Worm (Caenorhabditis elegans): ENCODE data around the gene lbp-2.

The lbp-2 gene

DNA sequence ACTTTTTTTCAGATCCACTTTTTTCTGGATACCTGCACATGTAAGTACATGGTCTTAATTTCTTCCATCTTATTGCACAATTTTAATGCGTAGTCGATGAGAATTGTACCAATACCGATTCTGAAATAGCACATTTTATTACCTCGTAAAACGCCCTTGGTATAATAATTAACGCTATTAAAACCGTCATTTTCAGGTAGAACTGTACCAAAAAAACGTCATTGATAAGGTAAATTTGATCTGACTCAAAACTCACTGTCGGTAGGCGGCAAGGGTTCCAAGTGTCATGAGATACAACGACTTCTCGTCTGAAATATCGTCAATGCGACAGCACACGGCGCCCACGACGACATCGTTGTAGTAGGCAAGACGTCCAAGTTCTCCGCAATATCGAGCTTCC lies 16.0 kb upstream of the lbp-2 start:
- TF ChIP-seq elt-2 (tag; optimal IDR thresholded peaks at IDR 0.05) (peak; percentile 65), nhr-77 (tag; optimal IDR thresholded peaks at IDR 0.05) (no peak), pqm-1 (tag; optimal IDR thresholded peaks at IDR 0.05) (peak; percentile 23)

DNA sequence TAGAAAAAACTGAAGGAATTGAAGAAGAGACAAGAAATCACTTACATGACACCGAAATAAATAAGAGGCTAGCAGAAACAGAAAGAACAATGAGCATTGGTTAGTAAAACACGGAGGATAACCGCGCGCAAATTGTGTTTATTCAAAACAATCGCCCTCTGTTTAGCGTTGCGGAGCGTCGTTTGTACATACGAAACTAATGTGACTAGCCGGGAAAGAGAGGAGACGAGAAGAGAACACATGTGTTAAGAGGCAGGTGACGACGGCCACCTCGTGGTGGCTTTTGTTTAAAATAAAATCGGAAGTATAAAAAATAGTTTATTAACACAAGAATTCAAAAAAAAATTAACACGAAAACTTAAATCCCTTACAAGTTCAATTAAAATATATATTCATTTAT lies 14.6 kb upstream of the lbp-2 start, which contains the start of gene F40F4.7:
Gene F40F4.7 (minus strand): TSS at position 122 of the 400 bp plus-strand sequence.
- no peak for TF ChIP-seq mml-1 (tag; optimal IDR thresholded peaks at IDR 0.05)
- TF ChIP-seq nhr-67 (tag; optimal IDR thresholded peaks at IDR 0.05), result no peak
- no peak for TF ChIP-seq egl-27 (tag; optimal IDR thresholded peaks at IDR 0.05)
- no peak for TF ChIP-seq nfya-1 (tag; optimal IDR thresholded peaks at IDR 0.05; ENCODE audit: insufficient read depth)
- TF ChIP-seq unc-39 (tag; optimal IDR thresholded peaks at IDR 0.05), result no peak
- no peak for TF ChIP-seq fos-1 (tag; optimal IDR thresholded peaks at IDR 0.05)
- no peak for TF ChIP-seq ztf-4 (tag; optimal IDR thresholded peaks at IDR 0.05)
- TF ChIP-seq ZK546.5 (tag; optimal IDR thresholded peaks at IDR 0.05), result no peak
- no peak for TF ChIP-seq daf-12 (tag; optimal IDR thresholded peaks at IDR 0.05)
- peak; percentile 93 for TF ChIP-seq pha-4 (tag; optimal IDR thresholded peaks at IDR 0.05)
- no peak for TF ChIP-seq ama-1 (optimal IDR thresholded peaks at IDR 0.05)
- no peak for TF ChIP-seq skn-1 (tag; optimal IDR thresholded peaks at IDR 0.05)
- no peak for TF ChIP-seq R02D3.7 (tag; optimal IDR thresholded peaks at IDR 0.05)
- TF ChIP-seq jun-1 (tag; optimal IDR thresholded peaks at IDR 0.05), result peak; percentile 38
- no peak for TF ChIP-seq ceh-28 (tag; optimal IDR thresholded peaks at IDR 0.05)
- TF ChIP-seq lsy-12 (tag; optimal IDR thresholded peaks at IDR 0.05), result no peak
- TF ChIP-seq nhr-77 (tag; optimal IDR thresholded peaks at IDR 0.05), result no peak
- TF ChIP-seq nhr-12 (tag; optimal IDR thresholded peaks at IDR 0.05), result no peak
- TF ChIP-seq hmg-11 (tag; optimal IDR thresholded peaks at IDR 0.05), result peak; percentile 20
- TF ChIP-seq elt-1 (tag; optimal IDR thresholded peaks at IDR 0.05), result no peak
- TF ChIP-seq elt-2 (tag; optimal IDR thresholded peaks at IDR 0.05), result peak; percentile 59
- no peak for TF ChIP-seq tbx-2 (tag; optimal IDR thresholded peaks at IDR 0.05)
- no peak for TF ChIP-seq fkh-2 (tag; optimal IDR thresholded peaks at IDR 0.05)
- TF ChIP-seq fkh-10 (GFP tag; optimal IDR thresholded peaks at IDR 0.05), result no peak
- TF ChIP-seq eor-1 (tag; optimal IDR thresholded peaks at IDR 0.05), result no peak
- peak; percentile 49 for TF ChIP-seq nhr-23 (tag; optimal IDR thresholded peaks at IDR 0.05)
- TF ChIP-seq elt-3 (tag; optimal IDR thresholded peaks at IDR 0.05), result no peak
- no peak for TF ChIP-seq zag-1 (tag; optimal IDR thresholded peaks at IDR 0.05)
- peak; percentile 74 for TF ChIP-seq egl-5 (tag; optimal IDR thresholded peaks at IDR 0.05)
- TF ChIP-seq nhr-11 (tag; optimal IDR thresholded peaks at IDR 0.05), result no peak
- peak; percentile 47 for TF ChIP-seq nhr-25 (tag; optimal IDR thresholded peaks at IDR 0.05)
- no peak for TF ChIP-seq ceh-82 (tag; optimal IDR thresholded peaks at IDR 0.05)
- no peak for TF ChIP-seq ztf-11 (tag; optimal IDR thresholded peaks at IDR 0.05)
- TF ChIP-seq mdl-1 (tag; optimal IDR thresholded peaks at IDR 0.05), result no peak
- no peak for TF ChIP-seq ceh-9 (tag; optimal IDR thresholded peaks at IDR 0.05)
- TF ChIP-seq sea-2 (GFP tag; optimal IDR thresholded peaks at IDR 0.05), result no peak
- TF ChIP-seq pqm-1 (tag; optimal IDR thresholded peaks at IDR 0.05), result peak; percentile 39
- TF ChIP-seq lin-15B (tag; optimal IDR thresholded peaks at IDR 0.05), result peak; percentile 35
- no peak for TF ChIP-seq nhr-237 (tag; optimal IDR thresholded peaks at IDR 0.05)
- no peak for TF ChIP-seq unc-62 (GFP tag; optimal IDR thresholded peaks at IDR 0.05)
- TF ChIP-seq aly-2 (tag; optimal IDR thresholded peaks at IDR 0.05), result no peak
- no peak for TF ChIP-seq nhr-43 (tag; optimal IDR thresholded peaks at IDR 0.05; ENCODE audit: poor library complexity, severe bottlenecking)
- peak; percentile 45 for TF ChIP-seq lin-39 (tag; optimal IDR thresholded peaks at IDR 0.05)
- TF ChIP-seq snpc-4 (tag; optimal IDR thresholded peaks at IDR 0.05), result no peak
- no peak for TF ChIP-seq nhr-76 (tag; optimal IDR thresholded peaks at IDR 0.05)
- TF ChIP-seq ceh-16 (tag; optimal IDR thresholded peaks at IDR 0.05), result no peak
- no peak for TF ChIP-seq nhr-28 (tag; optimal IDR thresholded peaks at IDR 0.05)
